Worm (Caenorhabditis elegans) whole organism, early embryonic: Measurements from ENCODE around the gene msrp-7.

Source experiments
- B0310.2 ChIP-seq: sonication (generic microtip); optimal IDR thresholded peaks from 2 replicates; lab custom pipeline; 2016; ENCODE audit warnings: mild to moderate bottlenecking, missing genetic modification characterization, missing compliant biosample characterization
- F13C5.2 ChIP-seq: sonication (generic microtip); optimal IDR thresholded peaks from 2 replicates; lab custom pipeline; 2017; ENCODE audit warnings: mild to moderate bottlenecking, missing genetic modification characterization, inconsistent platforms, missing compliant biosample characterization
- aly-1 ChIP-seq: sonication (generic microtip); optimal IDR thresholded peaks from 2 replicates; lab custom pipeline; 2016; ENCODE audit warnings: missing genetic modification characterization, missing compliant biosample characterization
- ama-1 ChIP-seq: fragments of 150-350 bp; optimal IDR thresholded peaks from 2 replicates; lab custom pipeline; 2014
- ceh-13 ChIP-seq: fragments of 200-800 bp; sonication (Bioruptor generic); optimal IDR thresholded peaks from 2 replicates; lab custom pipeline; 2018; ENCODE audit warnings: mild to moderate bottlenecking, missing genetic modification characterization, missing compliant biosample characterization
- ceh-36 ChIP-seq: sonication (generic microtip); optimal IDR thresholded peaks from 2 replicates; lab custom pipeline; 2016; ENCODE audit warnings: missing genetic modification characterization, inconsistent platforms, missing compliant biosample characterization
- ets-7 ChIP-seq: sonication (generic microtip); optimal IDR thresholded peaks from 2 replicates; lab custom pipeline; 2016; ENCODE audit warnings: missing genotype, missing genetic modification characterization, missing compliant biosample characterization
- flt-1 ChIP-seq: fragments of 200-800 bp; sonication (Bioruptor generic); IDR thresholded peaks from 2 replicates; pipeline ENCODE4 v1.3.6; 2022; ENCODE audit warnings: missing genetic modification characterization, missing compliant biosample characterization
- hmbx-1 ChIP-seq: sonication (generic microtip); optimal IDR thresholded peaks from 2 replicates; lab custom pipeline; 2016; ENCODE audit warnings: mild to moderate bottlenecking, missing genetic modification characterization, missing compliant biosample characterization
- hmg-4 ChIP-seq: fragments of 200-800 bp; sonication (Bioruptor generic); optimal IDR thresholded peaks from 2 replicates; lab custom pipeline; 2018; ENCODE audit warnings: mild to moderate bottlenecking, missing genetic modification characterization, missing compliant biosample characterization
- hnd-1 ChIP-seq: sonication (generic microtip); optimal IDR thresholded peaks from 2 replicates; lab custom pipeline; 2016; ENCODE audit warnings: missing genetic modification characterization, missing compliant biosample characterization
- pes-1 ChIP-seq: fragments of 200-800 bp; sonication (Bioruptor generic); IDR thresholded peaks from 2 replicates; pipeline ENCODE4 v1.3.6; 2022; ENCODE audit warnings: missing genetic modification reagents, missing genetic modification characterization, missing compliant biosample characterization
- scrt-1 ChIP-seq: fragments of 200-800 bp; sonication (Bioruptor generic); IDR thresholded peaks from 2 replicates; pipeline ENCODE4 v1.3.6; 2022; ENCODE audit warnings: missing genetic modification characterization, missing compliant biosample characterization
- sea-1 ChIP-seq: fragments of 200-800 bp; sonication (Bioruptor generic); conservative IDR thresholded peaks from 2 replicates; pipeline ENCODE4 v1.3.6; 2022; ENCODE audit warnings: missing genetic modification characterization, missing compliant biosample characterization
- tbx-11 ChIP-seq: fragments of 200-800 bp; sonication (Bioruptor generic); IDR thresholded peaks from 2 replicates; pipeline ENCODE4 v1.3.6; 2022; ENCODE audit warnings: missing genetic modification characterization, missing compliant biosample characterization
- tbx-37 ChIP-seq: fragments of 200-800 bp; sonication (Bioruptor generic); conservative IDR thresholded peaks from 2 replicates; pipeline ENCODE4 v1.3.6; 2022; ENCODE audit warnings: missing genetic modification reagents, missing genetic modification characterization, missing compliant biosample characterization
- tra-4 ChIP-seq: sonication (generic microtip); optimal IDR thresholded peaks from 2 replicates; lab custom pipeline; 2017; ENCODE audit warnings: missing genetic modification characterization, missing compliant biosample characterization

Gene msrp-7

ce11 chrII:10796194-10796593 lies 14.6 kb upstream of the msrp-7 start, which contains the start of gene set-14:
set-14 (minus strand) TSS chrII:10796294.
- TF ChIP-seq tra-4 (tag; lab: Kevin White, UChicago): no peak
- no peak for TF ChIP-seq F13C5.2 (tag; lab: Kevin White, UChicago)

ce11 chrII:10798429-10798893 lies 12.3 kb upstream of the msrp-7 start, which contains the start of gene npp-19:
npp-19 (minus strand) TSS chrII:10798479.
- peak; percentile 53 for TF ChIP-seq F13C5.2 (tag; lab: Kevin White, UChicago)
- 0 out of 2 replicates have a peak, but pooled peaks have one; percentile 41 for TF ChIP-seq tbx-11 (GFP tag; lab: Robert Waterston, UW)
- no peak for TF ChIP-seq ceh-13
- TF ChIP-seq ceh-36 (tag; lab: Kevin White, UChicago): no peak

- TF ChIP-seq ama-1 (lab: Kevin White, UChicago) (no peak), hnd-1 (tag; lab: Kevin White, UChicago) (no peak), B0310.2 (tag; lab: Kevin White, UChicago) (no peak), tbx-37 (GFP tag; lab: Robert Waterston, UW) (no peak), ceh-13 (no peak), pes-1 (GFP tag; lab: Robert Waterston, UW) (no peak), scrt-1 (GFP tag; lab: Robert Waterston, UW) (no peak), aly-1 (no peak), ceh-36 (tag; lab: Kevin White, UChicago) (no peak), flt-1 (no peak)
Observed at ce11 chrII:10800209-10800608, 10.6 kb upstream of the msrp-7 start.

ce11 chrII:10804442-10804841 lies 6.3 kb upstream of the msrp-7 start:
- TF ChIP-seq flt-1: no peak
- TF ChIP-seq hmbx-1 (tag; lab: Kevin White, UChicago): no peak
- no peak for TF ChIP-seq tbx-37 (GFP tag; lab: Robert Waterston, UW)
- no peak for TF ChIP-seq ama-1 (lab: Kevin White, UChicago)
- TF ChIP-seq hnd-1 (tag; lab: Kevin White, UChicago): no peak
- TF ChIP-seq ets-7 (tag; lab: Kevin White, UChicago): no peak
- no peak for TF ChIP-seq sea-1
- TF ChIP-seq pes-1 (GFP tag; lab: Robert Waterston, UW): no peak

ce11 chrII:10804907-10805306 lies 5.9 kb upstream of the msrp-7 start:
- TF ChIP-seq ceh-13: no peak
- TF ChIP-seq aly-1: no peak
- no peak for TF ChIP-seq tbx-11 (GFP tag; lab: Robert Waterston, UW)
- TF ChIP-seq F13C5.2 (tag; lab: Kevin White, UChicago): no peak
- no peak for TF ChIP-seq sea-1
- TF ChIP-seq pes-1 (GFP tag; lab: Robert Waterston, UW): no peak
- no peak for TF ChIP-seq flt-1
- TF ChIP-seq B0310.2 (tag; lab: Kevin White, UChicago): no peak
- TF ChIP-seq ceh-36 (tag; lab: Kevin White, UChicago): no peak
- TF ChIP-seq tbx-37 (GFP tag; lab: Robert Waterston, UW): no peak
- no peak for TF ChIP-seq ama-1 (lab: Kevin White, UChicago)

ce11 chrII:10805437-10805836 lies 5.4 kb upstream of the msrp-7 start, which contains the start of gene ceh-62:
ceh-62 (plus strand) TSS chrII:10805737.
- TF ChIP-seq tra-4 (tag; lab: Kevin White, UChicago): no peak

- TF ChIP-seq ets-7 (tag; lab: Kevin White, UChicago) (no peak), sea-1 (no peak), tbx-37 (GFP tag; lab: Robert Waterston, UW) (no peak), hmg-4 (GFP tag; lab: Kevin White, UChicago) (no peak), B0310.2 (tag; lab: Kevin White, UChicago) (no peak), flt-1 (no peak), aly-1 (no peak), ceh-13 (no peak), scrt-1 (GFP tag; lab: Robert Waterston, UW) (no peak), ceh-36 (tag; lab: Kevin White, UChicago) (no peak), tra-4 (tag; lab: Kevin White, UChicago) (no peak), F13C5.2 (tag; lab: Kevin White, UChicago) (no peak), hmbx-1 (tag; lab: Kevin White, UChicago) (no peak), tbx-11 (GFP tag; lab: Robert Waterston, UW) (no peak)
Observed at ce11 chrII:10808708-10809343, 2.0 kb upstream of the msrp-7 start, which contains the start of gene R06F6.14. R06F6.14 (plus strand) TSS chrII:10809293.

ce11 chrII:10819928-10820423 lies 9.2 kb downstream of the msrp-7 start, which contains the start of gene R06F6.8:
R06F6.8 (minus strand) TSS chrII:10819978.
- TF ChIP-seq ceh-36 (tag; lab: Kevin White, UChicago): no peak
- 0 out of 2 replicates have a peak, but pooled peaks have one; percentile 13 for TF ChIP-seq pes-1 (GFP tag; lab: Robert Waterston, UW)

ce11 chrII:10820679-10821078 lies 9.9 kb downstream of the msrp-7 start, which contains the start of gene ech-4:
ech-4 (plus strand) TSS chrII:10821031.
- TF ChIP-seq sea-1 (no peak), flt-1 (no peak), ceh-36 (tag; lab: Kevin White, UChicago) (no peak), pes-1 (GFP tag; lab: Robert Waterston, UW) (no peak)
